Fruit fly (Drosophila melanogaster) Kc167 (cell line): Measurements from ENCODE around the gene pkaap.

Experiments
- Sin3A ChIP-seq: fragments of >200 bp; optimal IDR thresholded peaks from 2 replicates; lab custom pipeline; 2018; ENCODE audit warnings: missing external identifiers
- h ChIP-seq: fragments of >200 bp; optimal IDR thresholded peaks from 3 replicates; lab custom pipeline; 2018; ENCODE audit warnings: missing external identifiers
- insv ChIP-seq: fragments of >200 bp; optimal IDR thresholded peaks from 3 replicates; lab custom pipeline; 2018; ENCODE audit warnings: missing external identifiers
- psq ChIP-seq: fragments of >200 bp; optimal IDR thresholded peaks from 2 replicates; lab custom pipeline; 2017; ENCODE audit warnings: missing external identifiers
- ttk ChIP-seq: sonication (Bioruptor generic); optimal IDR thresholded peaks from 2 replicates; lab custom pipeline; 2017; ENCODE audit warnings: missing external identifiers

DNA sequence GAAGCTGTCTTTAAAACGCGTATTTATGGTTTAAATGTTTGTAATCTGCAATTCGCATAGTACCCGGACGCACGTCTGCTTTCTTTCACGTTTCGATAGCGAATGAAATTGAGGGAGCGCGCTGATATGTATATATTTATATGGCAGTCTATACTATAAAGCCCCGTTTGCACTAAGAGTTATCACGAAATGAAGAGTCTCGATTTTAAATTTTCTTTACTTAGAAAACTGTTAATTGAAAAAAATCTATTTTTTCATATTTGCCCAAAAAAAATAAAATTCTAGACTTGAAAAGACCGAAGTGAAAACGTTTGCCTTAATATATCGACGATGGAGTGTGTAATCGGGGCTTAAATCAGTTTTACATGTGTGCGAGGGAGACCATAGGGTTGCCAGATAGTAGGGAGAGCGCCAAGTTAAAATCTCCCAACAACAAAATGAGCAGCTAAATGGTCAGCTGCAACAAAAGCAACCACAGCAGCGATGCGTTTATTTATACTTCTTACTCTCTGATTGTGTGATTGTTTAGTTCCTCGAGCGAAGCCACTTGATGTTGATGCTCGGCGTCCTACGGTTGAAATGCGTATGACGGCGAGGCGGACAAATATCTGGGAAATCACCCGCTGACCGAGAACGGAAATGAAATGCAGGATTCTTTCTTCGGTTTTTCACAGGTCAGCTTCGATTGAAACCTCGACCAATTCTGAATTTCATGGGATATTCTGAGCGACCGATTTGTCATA lies 37.6 kb downstream of the pkaap start, which contains the start of gene cact:
- no peak for TF ChIP-seq psq (lab: Kevin White, UChicago)
- TF ChIP-seq h (lab: Kevin White, UChicago), result no peak
- TF ChIP-seq Sin3A (lab: Kevin White, UChicago), result no peak
- TF ChIP-seq ttk (lab: Kevin White, UChicago), result no peak
- no peak for TF ChIP-seq insv (lab: Kevin White, UChicago)
